Fruit fly (Drosophila melanogaster): ENCODE results near the gene CG33648.
A peak's percentile ranks its signal among the peaks of the same experiment; 100 is the strongest.

CG33648 gene

dm6 chr2L:14539872-14540524 lies 15.9 kb downstream of the CG33648 start (continued):
- TF ChIP-seq CG12769 (tag; optimal IDR thresholded peaks at IDR 0.05) (no peak), CoRest (tag; optimal IDR thresholded peaks at IDR 0.05) (peak; percentile 9), nmo (GFP tag; optimal IDR thresholded peaks at IDR 0.05) (peak; percentile 34), CG12155 (GFP tag; optimal IDR thresholded peaks at IDR 0.05) (no peak), Awh (GFP tag; IDR thresholded peaks at IDR 0.05) (peak; percentile 59; the same call in 1 of the 2 replicates), zfh2 (GFP tag; optimal IDR thresholded peaks at IDR 0.05) (no peak), gt (GFP tag; IDR thresholded peaks at IDR 0.05) (no peak), Ets65A (GFP tag) (no peak), stc (GFP tag; IDR thresholded peaks at IDR 0.05) (no peak), Pdp1 (GFP tag; optimal IDR thresholded peaks at IDR 0.05) (peak in 1 of 2 experiments; percentile 1), Optix (GFP tag; IDR thresholded peaks at IDR 0.05) (no peak), gem (tag; optimal IDR thresholded peaks at IDR 0.05) (peak; percentile 56), CG42726 (GFP tag; IDR thresholded peaks at IDR 0.05; ENCODE audit: partially characterized antibody) (no peak), Med (GFP tag) (peak; percentile 43), CG34376 (GFP tag; optimal IDR thresholded peaks at IDR 0.05) (no peak), CG18619 (GFP tag; optimal IDR thresholded peaks at IDR 0.05) (no peak), dpn (GFP tag; optimal IDR thresholded peaks at IDR 0.05) (no peak), pho (GFP tag; optimal IDR thresholded peaks at IDR 0.05) (no peak), CG11695 (GFP tag; IDR thresholded peaks at IDR 0.05) (no peak), CG4854 (GFP tag; optimal IDR thresholded peaks at IDR 0.05) (no peak), sens (GFP tag) (peak; percentile 86), CrebB (tag; optimal IDR thresholded peaks at IDR 0.05) (no peak), chn (GFP tag; optimal IDR thresholded peaks at IDR 0.05) (no peak), pb (GFP tag; optimal IDR thresholded peaks at IDR 0.05) (no peak), unpg (GFP tag; optimal IDR thresholded peaks at IDR 0.05) (no peak), slou (GFP tag; optimal IDR thresholded peaks at IDR 0.05) (no peak), tgo (GFP tag; IDR thresholded peaks at IDR 0.05) (no peak), CG11504 (tag; optimal IDR thresholded peaks at IDR 0.05) (peak; percentile 15), CG31441 (GFP tag; IDR thresholded peaks at IDR 0.05) (peak; percentile 10; the same call in 1 of the 2 replicates), Nf-YC (tag; optimal IDR thresholded peaks at IDR 0.05) (no peak), CG8924 (tag; optimal IDR thresholded peaks at IDR 0.05) (no peak), ro (GFP tag; IDR thresholded peaks at IDR 0.05) (no peak), CG15696 (tag; optimal IDR thresholded peaks at IDR 0.05) (peak; percentile 20), ase (GFP tag; IDR thresholded peaks at IDR 0.05) (no peak)

- TF ChIP-seq CG8290 (GFP tag; optimal IDR thresholded peaks at IDR 0.05) (no peak), CG8290 (tag; optimal IDR thresholded peaks at IDR 0.05) (peak in 1 of 2 experiments; percentile 22), gce (GFP tag; IDR thresholded peaks at IDR 0.05) (no peak), CG15073 (GFP tag; optimal IDR thresholded peaks at IDR 0.05) (no peak), Scr (GFP tag; IDR thresholded peaks at IDR 0.05; ENCODE audit: partially characterized antibody) (no peak), CG6791 (GFP tag; IDR thresholded peaks at IDR 0.05; ENCODE audit: partially characterized antibody) (0 out of 3 replicates have a peak, but pooled peaks have one; percentile 10), CG5245 (GFP tag; optimal IDR thresholded peaks at IDR 0.05) (no peak), lab (GFP tag; optimal IDR thresholded peaks at IDR 0.05) (peak; percentile 91), Hr78 (GFP tag; optimal IDR thresholded peaks at IDR 0.05) (peak in 1 of 2 experiments; percentile 57), CTCF (GFP tag; optimal IDR thresholded peaks at IDR 0.05) (no peak), CG32767 (GFP tag; IDR thresholded peaks at IDR 0.05) (no peak), kni (GFP tag; optimal IDR thresholded peaks at IDR 0.05) (peak; percentile 27), sd (tag; optimal IDR thresholded peaks at IDR 0.05) (peak; percentile 18), Ets65A (GFP tag) (peak; percentile 47), gcm (GFP tag; optimal IDR thresholded peaks at IDR 0.05) (peak; percentile 83), twi (tag; optimal IDR thresholded peaks at IDR 0.05) (no peak), jigr1 (GFP tag; IDR thresholded peaks at IDR 0.05) (no peak), crol (GFP tag; IDR thresholded peaks at IDR 0.05) (peak; percentile 46; the same call in 1 of the 2 replicates), zen2 (GFP tag; IDR thresholded peaks at IDR 0.05; ENCODE audit: partially characterized antibody) (no peak)
Measured at dm6 chr2L:14540539-14541106, 16.5 kb downstream of the CG33648 start.

Data from whole organism, embryonic.